Fruit fly (Drosophila melanogaster) whole organism, pupa: ENCODE measurements around the gene sdt.

Experiments
- CG10348 ChIP-seq: fragments of 200-800 bp; sonication (Bioruptor generic); IDR thresholded peaks from 2 replicates; pipeline ENCODE4 v1.3.6; 2022; ENCODE audit warnings: missing biosample characterization, missing genetic modification characterization
- CG12605 ChIP-seq: fragments of 200-800 bp; sonication (Bioruptor generic); IDR thresholded peaks from 2 replicates; pipeline ENCODE4 v1.3.6; 2022; ENCODE audit warnings: missing biosample characterization, missing genetic modification characterization
- CG13204 ChIP-seq: fragments of 200-800 bp; sonication (Bioruptor generic); optimal IDR thresholded peaks from 2 replicates; lab custom pipeline; 2018; ENCODE audit warnings: missing biosample characterization, mild to moderate bottlenecking, missing genetic modification characterization, moderate library complexity
- CG14655 ChIP-seq: fragments of 200-800 bp; sonication (Bioruptor generic); optimal IDR thresholded peaks from 3 replicates; lab custom pipeline; 2017; ENCODE audit warnings: mild to moderate bottlenecking, missing biosample characterization, missing genetic modification reagents, missing genetic modification characterization
- CG15710 ChIP-seq: fragments of 200-800 bp; sonication (Bioruptor generic); optimal IDR thresholded peaks from 2 replicates; lab custom pipeline; 2018; ENCODE audit warnings: missing biosample characterization, mild to moderate bottlenecking, missing genetic modification characterization, moderate library complexity
- CG17806 ChIP-seq: fragments of 200-800 bp; sonication (Bioruptor generic); optimal IDR thresholded peaks from 2 replicates; lab custom pipeline; 2018; ENCODE audit warnings: missing biosample characterization, mild to moderate bottlenecking, missing genetic modification characterization, moderate library complexity
- CG32121 ChIP-seq: fragments of 200-800 bp; sonication (Bioruptor generic); IDR thresholded peaks from 2 replicates; pipeline ENCODE4 v1.3.6; 2022; ENCODE audit warnings: missing biosample characterization, missing genetic modification characterization
- CG34367 ChIP-seq: fragments of 200-800 bp; sonication (Bioruptor generic); optimal IDR thresholded peaks from 2 replicates; lab custom pipeline; 2018; ENCODE audit warnings: missing biosample characterization, mild to moderate bottlenecking, missing genetic modification characterization
- CG4496 ChIP-seq: fragments of 200-800 bp; sonication (Bioruptor generic); IDR thresholded peaks from 3 replicates; pipeline ENCODE4 v1.3.6; 2022; ENCODE audit warnings: missing biosample characterization, missing genetic modification characterization
- CG8159 ChIP-seq: fragments of 200-800 bp; sonication (Bioruptor generic); optimal IDR thresholded peaks from 3 replicates; lab custom pipeline; 2018; ENCODE audit warnings: missing biosample characterization, mild to moderate bottlenecking, missing genetic modification characterization, moderate library complexity
- CG8301 ChIP-seq: fragments of 200-800 bp; sonication (Bioruptor generic); optimal IDR thresholded peaks from 2 replicates; lab custom pipeline; 2018; ENCODE audit warnings: missing biosample characterization, mild to moderate bottlenecking, missing genetic modification characterization
- CG9948 ChIP-seq: fragments of 200-800 bp; sonication (Bioruptor generic); optimal IDR thresholded peaks from 2 replicates; lab custom pipeline; 2018; ENCODE audit warnings: missing biosample characterization, mild to moderate bottlenecking, missing genetic modification characterization, moderate library complexity
- D1 ChIP-seq: fragments of 200-800 bp; sonication (Bioruptor generic); optimal IDR thresholded peaks from 2 replicates; lab custom pipeline; 2018; ENCODE audit warnings: missing biosample characterization, mild to moderate bottlenecking, missing genetic modification characterization, moderate library complexity
- EcR ChIP-seq: fragments of 200-800 bp; sonication (Bioruptor generic); optimal IDR thresholded peaks from 3 replicates; lab custom pipeline; 2019; ENCODE audit warnings: missing biosample characterization, missing genetic modification characterization, mild to moderate bottlenecking, moderate library complexity, missing genetic modification reagents
- Ets98B ChIP-seq: fragments of 200-800 bp; sonication (Bioruptor generic); IDR thresholded peaks from 2 replicates; pipeline ENCODE4 v1.3.6; 2022; ENCODE audit warnings: missing biosample characterization, missing genetic modification characterization
- Pif1A ChIP-seq: fragments of 200-800 bp; sonication (Bioruptor generic); optimal IDR thresholded peaks from 3 replicates; lab custom pipeline; 2016; ENCODE audit warnings: missing biosample characterization, missing genetic modification characterization
- Pif1B ChIP-seq: fragments of 200-800 bp; sonication (Bioruptor generic); optimal IDR thresholded peaks from 3 replicates; lab custom pipeline; 2016; ENCODE audit warnings: missing biosample characterization, missing genetic modification characterization
- Snoo ChIP-seq: fragments of 200-800 bp; sonication (Bioruptor generic); optimal IDR thresholded peaks from 3 replicates; lab custom pipeline; 2017; ENCODE audit warnings: missing biosample characterization, mild to moderate bottlenecking, missing genetic modification characterization, inconsistent platforms
- fd96Ca ChIP-seq: fragments of 200-800 bp; sonication (Bioruptor generic); IDR thresholded peaks from 3 replicates; pipeline ENCODE4 v1.3.6; 2022; ENCODE audit warnings: missing biosample characterization, missing genetic modification characterization
- gl ChIP-seq: fragments of 200-800 bp; sonication (Bioruptor generic); optimal IDR thresholded peaks from 2 replicates; lab custom pipeline; 2018; ENCODE audit warnings: missing biosample characterization, mild to moderate bottlenecking, missing genetic modification characterization
- rn ChIP-seq: fragments of 200-800 bp; sonication (Bioruptor generic); IDR thresholded peaks from 2 replicates; pipeline ENCODE4 v1.3.6; 2022; ENCODE audit warnings: missing biosample characterization, missing genetic modification characterization

Gene sdt

dm6 chrX:8211731-8212468 is 33.6 kb downstream of the sdt start:
- TF ChIP-seq CG9948 (tag; lab: Kevin White, UChicago) (peak; percentile 80), Pif1A (GFP tag; lab: Kevin White, UChicago) (peak; percentile 51), EcR (GFP tag; lab: Kevin White, UChicago) (no peak), CG15710 (peak; percentile 77), rn (GFP tag; lab: Robert Waterston, UW) (no peak), CG13204 (peak; percentile 55), Ets98B (GFP tag; lab: Robert Waterston, UW) (peak; percentile 56), D1 (peak; percentile 5), Pif1B (peak; percentile 49), fd96Ca (peak; percentile 72; the same call in 2 of the 3 replicates), CG34367 (tag; lab: Kevin White, UChicago) (peak; percentile 62), CG10348 (GFP tag; lab: Robert Waterston, UW) (no peak), CG8159 (peak; percentile 80), CG32121 (GFP tag; lab: Robert Waterston, UW) (no peak), CG17806 (peak; percentile 72), gl (tag; lab: Kevin White, UChicago) (peak; percentile 6), CG12605 (GFP tag; lab: Robert Waterston, UW) (no peak), CG14655 (GFP tag; lab: Kevin White, UChicago) (peak; percentile 81), CG8301 (peak; percentile 71), CG4496 (GFP tag; lab: Robert Waterston, UW) (peak; percentile 67), Snoo (no peak)

DNA sequence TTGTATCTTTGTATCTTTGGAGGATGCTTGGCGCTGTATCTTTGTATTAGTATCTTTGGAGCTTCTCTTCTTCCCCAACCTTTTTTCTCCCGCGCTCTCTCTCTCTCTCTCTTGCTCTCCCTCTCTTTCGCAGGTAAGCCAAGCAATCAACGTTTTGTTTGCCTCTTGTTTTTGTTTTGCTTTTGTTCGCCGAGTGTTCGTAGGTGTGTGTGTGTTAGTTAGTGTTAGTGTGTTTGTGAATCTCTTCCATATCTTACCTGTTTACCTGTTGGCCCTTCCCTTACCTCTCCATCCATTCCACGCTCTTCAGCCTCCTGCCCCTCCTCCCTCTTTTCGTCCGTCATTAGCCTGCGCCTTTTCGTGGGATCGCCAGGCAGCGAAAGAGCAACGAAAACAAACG is 35.7 kb downstream of the sdt start:
- peak; percentile 36 for TF ChIP-seq EcR (GFP tag; lab: Kevin White, UChicago)
- no peak for TF ChIP-seq CG9948 (tag; lab: Kevin White, UChicago)
- TF ChIP-seq CG15710, result no peak
- TF ChIP-seq Pif1A (GFP tag; lab: Kevin White, UChicago), result no peak
- TF ChIP-seq CG10348 (GFP tag; lab: Robert Waterston, UW), result no peak
- TF ChIP-seq CG32121 (GFP tag; lab: Robert Waterston, UW), result no peak
- TF ChIP-seq CG8159, result no peak
- TF ChIP-seq CG17806, result no peak
- no peak; the same call in 1 of the 2 replicates for TF ChIP-seq Ets98B (GFP tag; lab: Robert Waterston, UW)
- no peak for TF ChIP-seq CG8301
- no peak for TF ChIP-seq CG14655 (GFP tag; lab: Kevin White, UChicago)
- TF ChIP-seq rn (GFP tag; lab: Robert Waterston, UW), result no peak
- TF ChIP-seq Pif1B, result no peak
- no peak for TF ChIP-seq D1
- TF ChIP-seq CG13204, result peak; percentile 7
- TF ChIP-seq Snoo, result no peak
- TF ChIP-seq fd96Ca, result 0 out of 3 replicates have a peak, but pooled peaks have one; percentile 36
- peak; percentile 26; the same call in 1 of the 3 replicates for TF ChIP-seq CG4496 (GFP tag; lab: Robert Waterston, UW)
- TF ChIP-seq CG34367 (tag; lab: Kevin White, UChicago), result peak; percentile 38
- TF ChIP-seq gl (tag; lab: Kevin White, UChicago), result peak; percentile 23
- TF ChIP-seq CG12605 (GFP tag; lab: Robert Waterston, UW), result no peak

dm6 chrX:8215094-8215854 is 36.9 kb downstream of the sdt start:
- TF ChIP-seq Snoo (no peak), fd96Ca (no peak), CG8159 (peak; percentile 86), rn (GFP tag; lab: Robert Waterston, UW) (no peak), CG9948 (tag; lab: Kevin White, UChicago) (peak; percentile 90), Ets98B (GFP tag; lab: Robert Waterston, UW) (no peak), CG8301 (peak; percentile 59), Pif1B (peak; percentile 55), Pif1A (GFP tag; lab: Kevin White, UChicago) (no peak), CG34367 (tag; lab: Kevin White, UChicago) (peak; percentile 72), CG32121 (GFP tag; lab: Robert Waterston, UW) (no peak), CG4496 (GFP tag; lab: Robert Waterston, UW) (no peak), CG13204 (no peak), CG14655 (GFP tag; lab: Kevin White, UChicago) (peak; percentile 86), D1 (peak; percentile 84), EcR (GFP tag; lab: Kevin White, UChicago) (peak; percentile 58), CG17806 (peak; percentile 75), gl (tag; lab: Kevin White, UChicago) (peak; percentile 2), CG15710 (peak; percentile 79), CG12605 (GFP tag; lab: Robert Waterston, UW) (no peak), CG10348 (GFP tag; lab: Robert Waterston, UW) (no peak)

- TF ChIP-seq CG4496 (GFP tag; lab: Robert Waterston, UW) (0 out of 3 replicates have a peak, but pooled peaks have one; percentile 46), CG9948 (tag; lab: Kevin White, UChicago) (no peak), fd96Ca (peak; percentile 6; the same call in 1 of the 3 replicates), CG14655 (GFP tag; lab: Kevin White, UChicago) (peak; percentile 1)
Measured at dm6 chrX:8215855-8216586, 37.7 kb downstream of the sdt start.

dm6 chrX:8227942-8228341 is 49.6 kb downstream of the sdt start:
- TF ChIP-seq Snoo (no peak), CG8159 (no peak), gl (tag; lab: Kevin White, UChicago) (no peak), CG13204 (no peak), CG10348 (GFP tag; lab: Robert Waterston, UW) (no peak), CG32121 (GFP tag; lab: Robert Waterston, UW) (no peak), CG8301 (no peak), CG15710 (no peak), Ets98B (GFP tag; lab: Robert Waterston, UW) (no peak), EcR (GFP tag; lab: Kevin White, UChicago) (no peak), CG17806 (no peak), Pif1B (no peak), CG12605 (GFP tag; lab: Robert Waterston, UW) (no peak), rn (GFP tag; lab: Robert Waterston, UW) (no peak), CG4496 (GFP tag; lab: Robert Waterston, UW) (no peak), CG14655 (GFP tag; lab: Kevin White, UChicago) (no peak), fd96Ca (no peak), Pif1A (GFP tag; lab: Kevin White, UChicago) (no peak)
